Worm (Caenorhabditis elegans): ENCODE measurements around the gene C04G6.13.

C04G6.13 gene

ce11 chrII:5060719-5061118 lies 33.3 kb upstream of the C04G6.13 start, which contains the start of gene pho-12:
Gene pho-12 (minus strand): TSS chrII:5060819.
- no peak for TF ChIP-seq lin-13 (GFP tag; optimal IDR thresholded peaks at IDR 0.05)
- no peak for TF ChIP-seq unc-86 (tag; optimal IDR thresholded peaks at IDR 0.05)
- TF ChIP-seq pqm-1 (tag; optimal IDR thresholded peaks at IDR 0.05), result no peak
- no peak for TF ChIP-seq nhr-20 (tag; optimal IDR thresholded peaks at IDR 0.05)
- TF ChIP-seq nhr-90 (tag; optimal IDR thresholded peaks at IDR 0.05; ENCODE audit: poor library complexity), result no peak

ce11 chrII:5061794-5062368 lies 32.2 kb upstream of the C04G6.13 start, which contains the start of gene smc-5:
Gene smc-5 (plus strand): TSS chrII:5062125.
- TF ChIP-seq F16B12.6 (tag; optimal IDR thresholded peaks at IDR 0.05) (peak; percentile 65), sptf-1 (tag; optimal IDR thresholded peaks at IDR 0.05) (no peak), nhr-12 (tag; optimal IDR thresholded peaks at IDR 0.05) (no peak), ceh-90 (tag; optimal IDR thresholded peaks at IDR 0.05) (no peak), C16A3.4 (tag; optimal IDR thresholded peaks at IDR 0.05) (peak; percentile 92), alr-1 (tag; optimal IDR thresholded peaks at IDR 0.05; ENCODE audit: borderline replicate concordance) (no peak), nhr-11 (tag; optimal IDR thresholded peaks at IDR 0.05) (no peak), nhr-28 (tag; optimal IDR thresholded peaks at IDR 0.05) (no peak), grh-1 (GFP tag; IDR thresholded peaks at IDR 0.05) (no peak), lin-15B (tag; optimal IDR thresholded peaks at IDR 0.05) (peak; percentile 87), sup-37 (GFP tag; optimal IDR thresholded peaks at IDR 0.05) (no peak), rnt-1 (tag; optimal IDR thresholded peaks at IDR 0.05) (peak; percentile 82), nhr-20 (tag; optimal IDR thresholded peaks at IDR 0.05) (peak; percentile 66), efl-3 (GFP tag; optimal IDR thresholded peaks at IDR 0.05) (no peak), unc-30 (tag; optimal IDR thresholded peaks at IDR 0.05) (no peak), unc-86 (tag; optimal IDR thresholded peaks at IDR 0.05) (peak; percentile 49), aha-1 (tag; optimal IDR thresholded peaks at IDR 0.05) (no peak), hlh-4 (tag; optimal IDR thresholded peaks at IDR 0.05) (no peak), xbp-1 (tag; optimal IDR thresholded peaks at IDR 0.05) (peak; percentile 56), lin-13 (GFP tag; optimal IDR thresholded peaks at IDR 0.05) (peak; percentile 41), ces-1 (GFP tag; optimal IDR thresholded peaks at IDR 0.05) (no peak), nhr-47 (tag; optimal IDR thresholded peaks at IDR 0.05) (peak; percentile 73), Y116A8C.19 (tag; optimal IDR thresholded peaks at IDR 0.05; ENCODE audit: borderline replicate concordance) (no peak), nhr-77 (tag; optimal IDR thresholded peaks at IDR 0.05) (peak; percentile 62), hpl-2 (GFP tag; optimal IDR thresholded peaks at IDR 0.05) (peak; percentile 8), ceh-8 (GFP tag; optimal IDR thresholded peaks at IDR 0.05) (no peak), ceh-63 (GFP tag; optimal IDR thresholded peaks at IDR 0.05) (no peak), lin-39 (tag; optimal IDR thresholded peaks at IDR 0.05) (no peak), sox-4 (tag; optimal IDR thresholded peaks at IDR 0.05) (peak; percentile 16), tbx-2 (tag; optimal IDR thresholded peaks at IDR 0.05) (peak; percentile 57), jun-1 (tag; optimal IDR thresholded peaks at IDR 0.05) (peak; percentile 32), nhr-19 (GFP tag; conservative IDR thresholded peaks at IDR 0.05) (peak; percentile 56), isw-1 (GFP tag; IDR thresholded peaks at IDR 0.05) (peak; percentile 71), lsy-2 (tag; optimal IDR thresholded peaks at IDR 0.05) (peak; percentile 71 to 94), nhr-85 (tag) (peak; percentile 69), aly-2 (tag; optimal IDR thresholded peaks at IDR 0.05) (peak; percentile 28), pag-3 (tag; optimal IDR thresholded peaks at IDR 0.05; ENCODE audit: borderline replicate concordance, insufficient read depth) (no peak), fos-1 (tag; optimal IDR thresholded peaks at IDR 0.05) (peak; percentile 54), nhr-237 (tag; optimal IDR thresholded peaks at IDR 0.05) (no peak), fkh-4 (tag; optimal IDR thresholded peaks at IDR 0.05; ENCODE audit: borderline replicate concordance) (no peak), pax-3 (tag; optimal IDR thresholded peaks at IDR 0.05) (peak; percentile 53), skn-1 (tag; optimal IDR thresholded peaks at IDR 0.05) (peak; percentile 89), ama-1 (optimal IDR thresholded peaks at IDR 0.05) (no peak), swsn-7 (tag; optimal IDR thresholded peaks at IDR 0.05) (peak; percentile 59), dsc-1 (tag; optimal IDR thresholded peaks at IDR 0.05) (peak; percentile 39), vab-15 (tag; optimal IDR thresholded peaks at IDR 0.05) (peak; percentile 60), unc-98 (GFP tag; IDR thresholded peaks at IDR 0.05) (peak; percentile 25; the same call in 1 of the 2 replicates), mef-2 (tag; optimal IDR thresholded peaks at IDR 0.05) (peak; percentile 51), elt-2 (tag; optimal IDR thresholded peaks at IDR 0.05) (no peak)
